Worm (Caenorhabditis elegans) whole organism, mixed stage, embryonic: ENCODE results near the gene srh-52.

Experiments used
- blmp-1 ChIP-seq: fragments of 150-350 bp; optimal IDR thresholded peaks from 2 replicates; lab custom pipeline; 2014; ENCODE audit warnings: missing biosample characterization, missing genetic modification characterization
- lsy-2 ChIP-seq: fragments of 150-350 bp; optimal IDR thresholded peaks from 2 replicates; lab custom pipeline; 2014; ENCODE audit warnings: missing biosample characterization, missing genetic modification characterization
- mab-5 ChIP-seq: fragments of 150-350 bp; optimal IDR thresholded peaks from 2 replicates; lab custom pipeline; 2014; ENCODE audit warnings: missing biosample characterization, missing genetic modification characterization
- nhr-237 ChIP-seq: fragments of 150-350 bp; optimal IDR thresholded peaks from 2 replicates; lab custom pipeline; 2014; ENCODE audit warnings: missing biosample characterization, missing genetic modification characterization
- nhr-28 ChIP-seq: fragments of 150-350 bp; optimal IDR thresholded peaks from 2 replicates; lab custom pipeline; 2014; ENCODE audit warnings: missing biosample characterization, missing genetic modification characterization
- nhr-76 ChIP-seq: sonication (generic microtip); optimal IDR thresholded peaks from 2 replicates; lab custom pipeline; 2017; ENCODE audit warnings: missing biosample characterization, missing genetic modification characterization
- sem-2 ChIP-seq: fragments of 200-800 bp; sonication (Bioruptor generic); optimal IDR thresholded peaks from 2 replicates; lab custom pipeline; 2018; ENCODE audit warnings: mild to moderate bottlenecking, missing genetic modification characterization, missing compliant biosample characterization
- snpc-4 ChIP-seq: fragments of 150-350 bp; optimal IDR thresholded peaks from 2 replicates; lab custom pipeline; 2014; ENCODE audit warnings: missing biosample characterization, missing genetic modification characterization
- sptf-1 ChIP-seq: sonication (generic microtip); optimal IDR thresholded peaks from 2 replicates; lab custom pipeline; 2017; ENCODE audit warnings: mild to moderate bottlenecking, missing genetic modification characterization, moderate library complexity, missing compliant biosample characterization
- unc-62 ChIP-seq: fragments of 150-350 bp; optimal IDR thresholded peaks from 2 replicates; lab custom pipeline; 2014; ENCODE audit warnings: missing biosample characterization, missing genetic modification reagents, missing genetic modification characterization
- ztf-11 ChIP-seq: fragments of 150-350 bp; optimal IDR thresholded peaks from 2 replicates; lab custom pipeline; 2014; ENCODE audit warnings: missing biosample characterization, missing genetic modification characterization

ce11 chrV:15344481-15344880, 31.6 kb downstream of the srh-52 start, which contains the start of gene wrt-8:
- TF ChIP-seq blmp-1 (tag; lab: Kevin White, UChicago): no peak
- no peak for TF ChIP-seq nhr-237 (tag; lab: Kevin White, UChicago)
- no peak for TF ChIP-seq lsy-2 (tag; lab: Kevin White, UChicago)
- TF ChIP-seq nhr-28 (tag; lab: Kevin White, UChicago): no peak
- no peak for TF ChIP-seq mab-5 (tag; lab: Kevin White, UChicago)
- TF ChIP-seq snpc-4: no peak
- TF ChIP-seq ztf-11: no peak
- no peak for TF ChIP-seq nhr-76
- TF ChIP-seq unc-62 (GFP tag; lab: Kevin White, UChicago): no peak
- no peak for TF ChIP-seq sem-2 (GFP tag; lab: Kevin White, UChicago)
- no peak for TF ChIP-seq sptf-1 (tag; lab: Kevin White, UChicago)
